Worm (Caenorhabditis elegans) whole organism, L1 larva: ENCODE measurements around the gene cdkl-1.
A peak's percentile ranks its signal among the peaks of the same experiment; 100 is the strongest.

Experiments
- C16A3.4 ChIP-seq: fragments of 150-350 bp; optimal IDR thresholded peaks from 2 replicates; lab custom pipeline; 2014; ENCODE audit warnings: missing biosample characterization, missing genetic modification characterization
- C34B4.2 ChIP-seq: sonication (generic microtip); optimal IDR thresholded peaks from 2 replicates; lab custom pipeline; 2017; ENCODE audit warnings: mild to moderate bottlenecking, missing genetic modification characterization, missing compliant biosample characterization
- ama-1 ChIP-seq: fragments of 150-350 bp; optimal IDR thresholded peaks from 2 replicates; lab custom pipeline; 2014
- ceh-90 ChIP-seq: sonication (generic microtip); optimal IDR thresholded peaks from 2 replicates; lab custom pipeline; 2016; ENCODE audit warnings: missing genetic modification characterization, missing compliant biosample characterization
- ces-1 ChIP-seq: fragments of 150-350 bp; optimal IDR thresholded peaks from 2 replicates; lab custom pipeline; 2014; ENCODE audit warnings: missing biosample characterization, missing genetic modification reagents, missing genetic modification characterization
- dpl-1 ChIP-seq, 3 experiments: fragments of 150-350 bp in 2 of 3; sonication (generic microtip) in 1 of 3; optimal IDR thresholded peaks; 2 replicates each; lab custom pipeline; 2014 to 2017; ENCODE audit warnings: missing biosample characterization in 3 of 3, missing genetic modification characterization in 3 of 3, missing genetic modification reagents in 3 of 3
- efl-1 ChIP-seq, 4 experiments: fragments of 150-350 bp; optimal IDR thresholded peaks in 3 of 4; peaks in 1 of 4; 1 replicate in 1 of 4; 2 replicates in 3 of 4; lab custom pipeline; 2014; ENCODE audit warnings: missing biosample characterization in 2 of 4, missing genetic modification characterization in 2 of 4, missing genetic modification reagents in 2 of 4
- elt-2 ChIP-seq: sonication (generic microtip); optimal IDR thresholded peaks from 2 replicates; lab custom pipeline; 2016; ENCODE audit warnings: missing genetic modification characterization, mild to moderate bottlenecking, inconsistent platforms, missing compliant biosample characterization, missing genetic modification reagents
- ets-5 ChIP-seq: fragments of 200-800 bp; sonication (Bioruptor generic); IDR thresholded peaks from 2 replicates; pipeline ENCODE4 v1.3.6; 2022; ENCODE audit warnings: missing genetic modification characterization, missing compliant biosample characterization
- fkh-4 ChIP-seq: sonication (generic microtip); optimal IDR thresholded peaks from 2 replicates; lab custom pipeline; 2016; ENCODE audit warnings: missing compliant biosample characterization, missing genetic modification characterization, borderline replicate concordance
- grh-1 ChIP-seq: fragments of 200-800 bp; sonication (Bioruptor generic); IDR thresholded peaks from 2 replicates; pipeline ENCODE4 v1.3.6; 2022; ENCODE audit warnings: missing genetic modification reagents, missing genetic modification characterization, missing compliant biosample characterization
- hpl-2 ChIP-seq: fragments of 150-350 bp; optimal IDR thresholded peaks from 2 replicates; lab custom pipeline; 2014; ENCODE audit warnings: missing biosample characterization, missing genetic modification reagents, missing genetic modification characterization
- irx-1 ChIP-seq: sonication (generic microtip); optimal IDR thresholded peaks from 2 replicates; lab custom pipeline; 2016; ENCODE audit warnings: missing genetic modification characterization, missing compliant biosample characterization
- jun-1 ChIP-seq: fragments of 150-350 bp; optimal IDR thresholded peaks from 2 replicates; lab custom pipeline; 2014; ENCODE audit warnings: missing biosample characterization, missing genetic modification reagents, missing genetic modification characterization
- lin-14 ChIP-seq: fragments of 200-800 bp; sonication (Bioruptor generic); optimal IDR thresholded peaks from 2 replicates; lab custom pipeline; 2018; ENCODE audit warnings: mild to moderate bottlenecking, missing genetic modification characterization, moderate library complexity, missing compliant biosample characterization
- lin-35 ChIP-seq, 2 experiments: fragments of 150-350 bp; optimal IDR thresholded peaks; 2 replicates each; lab custom pipeline; 2014; ENCODE audit warnings: missing biosample characterization in 2 of 2, missing genetic modification characterization in 2 of 2, missing genetic modification reagents in 2 of 2
- lin-39 ChIP-seq: fragments of 150-350 bp; optimal IDR thresholded peaks from 2 replicates; lab custom pipeline; 2014; ENCODE audit warnings: missing biosample characterization, missing genetic modification reagents, missing genetic modification characterization
- nhr-12 ChIP-seq: sonication (generic microtip); optimal IDR thresholded peaks from 2 replicates; lab custom pipeline; 2017; ENCODE audit warnings: missing biosample characterization, missing genetic modification characterization
- nhr-20 ChIP-seq: sonication (generic microtip); optimal IDR thresholded peaks from 2 replicates; lab custom pipeline; 2016; ENCODE audit warnings: mild to moderate bottlenecking, missing genetic modification characterization, missing compliant biosample characterization
- nhr-237 ChIP-seq: fragments of 150-350 bp; optimal IDR thresholded peaks from 2 replicates; lab custom pipeline; 2014; ENCODE audit warnings: missing biosample characterization, missing genetic modification characterization
- nhr-47 ChIP-seq: sonication (generic microtip); optimal IDR thresholded peaks from 2 replicates; lab custom pipeline; 2016; ENCODE audit warnings: mild to moderate bottlenecking, missing genetic modification characterization, moderate library complexity, missing compliant biosample characterization
- nhr-71 ChIP-seq: sonication (generic microtip); optimal IDR thresholded peaks from 2 replicates; lab custom pipeline; 2016; ENCODE audit warnings: mild to moderate bottlenecking, missing genetic modification characterization, moderate library complexity, missing compliant biosample characterization
- nhr-84 ChIP-seq: sonication (generic microtip); optimal IDR thresholded peaks from 2 replicates; lab custom pipeline; 2017; ENCODE audit warnings: missing biosample characterization, missing genetic modification characterization
- nhr-85 ChIP-seq: sonication (generic microtip); peaks from one replicate; lab custom pipeline; 2016; ENCODE audit warnings: missing genetic modification characterization, inconsistent platforms, missing compliant biosample characterization
- nhr-90 ChIP-seq: sonication (generic microtip); optimal IDR thresholded peaks from 2 replicates; lab custom pipeline; 2016; ENCODE audit warnings: mild to moderate bottlenecking, missing genetic modification characterization, missing compliant biosample characterization; ENCODE audit not compliant: poor library complexity
- pax-3 ChIP-seq: fragments of 200-800 bp; sonication (Bioruptor generic); optimal IDR thresholded peaks from 2 replicates; lab custom pipeline; 2018; ENCODE audit warnings: mild to moderate bottlenecking, missing genetic modification characterization, moderate library complexity, missing compliant biosample characterization
- rnt-1 ChIP-seq: sonication (generic microtip); optimal IDR thresholded peaks from 2 replicates; lab custom pipeline; 2016; ENCODE audit warnings: mild to moderate bottlenecking, missing genetic modification characterization, moderate library complexity, missing compliant biosample characterization
- skn-1 ChIP-seq: fragments of 150-350 bp; optimal IDR thresholded peaks from 2 replicates; lab custom pipeline; 2014; ENCODE audit warnings: missing biosample characterization, missing genetic modification characterization
- sox-4 ChIP-seq: sonication (generic microtip); optimal IDR thresholded peaks from 2 replicates; lab custom pipeline; 2016; ENCODE audit warnings: missing genetic modification characterization, missing compliant biosample characterization
- swsn-7 ChIP-seq: sonication (generic microtip); optimal IDR thresholded peaks from 2 replicates; lab custom pipeline; 2016; ENCODE audit warnings: missing genetic modification characterization, missing compliant biosample characterization
- tbx-2 ChIP-seq: sonication (generic microtip); optimal IDR thresholded peaks from 2 replicates; lab custom pipeline; 2016; ENCODE audit warnings: missing genetic modification characterization, missing compliant biosample characterization
- unc-130 ChIP-seq: fragments of 150-350 bp; optimal IDR thresholded peaks from 2 replicates; lab custom pipeline; 2017; ENCODE audit warnings: missing biosample characterization, missing genetic modification characterization, inconsistent platforms
- xbp-1 ChIP-seq: sonication (generic microtip); optimal IDR thresholded peaks from 2 replicates; lab custom pipeline; 2016; ENCODE audit warnings: missing genetic modification characterization, missing compliant biosample characterization
- ztf-11 ChIP-seq, 2 experiments: sonication (generic microtip); optimal IDR thresholded peaks; 2 replicates each; lab custom pipeline; 2016 to 2017; ENCODE audit warnings: missing genetic modification characterization in 2 of 2, missing biosample characterization in 1 of 2, missing compliant biosample characterization in 1 of 2
- ztf-4 ChIP-seq: fragments of 150-350 bp; optimal IDR thresholded peaks from 2 replicates; lab custom pipeline; 2014; ENCODE audit warnings: missing biosample characterization, missing genetic modification characterization

Gene cdkl-1

DNA sequence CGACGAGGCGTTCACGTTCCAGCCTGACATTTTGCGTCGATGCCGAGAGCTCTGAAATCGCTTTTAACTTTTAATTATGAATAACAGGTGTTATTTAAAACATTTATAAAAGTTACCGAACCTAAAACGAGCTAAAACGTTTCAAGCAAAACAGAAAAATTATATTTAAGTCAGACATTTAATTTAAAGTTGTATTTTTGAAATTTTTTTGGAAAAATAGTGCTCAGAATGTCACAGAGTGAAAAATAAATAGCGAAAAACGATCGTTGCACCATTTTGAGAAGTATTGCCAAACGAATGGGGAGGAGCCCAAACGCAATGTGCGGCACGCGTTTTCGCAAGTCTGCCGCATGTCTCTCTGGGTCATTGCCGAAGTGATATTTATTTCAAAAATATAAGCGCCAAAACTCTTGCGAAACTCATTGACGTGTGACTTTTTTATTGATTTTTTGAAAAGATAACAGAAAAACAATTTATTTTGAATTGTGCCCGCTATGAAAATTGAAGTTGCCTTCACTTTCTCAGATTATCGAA, 14.4 kb downstream of the cdkl-1 start, which contains the start of gene erfa-3 (continued):
- TF ChIP-seq nhr-47 (tag; lab: Kevin White, UChicago) (peak; percentile 62), lin-39 (tag; lab: Kevin White, UChicago) (peak; percentile 62), ceh-90 (tag; lab: Kevin White, UChicago) (no peak), rnt-1 (tag; lab: Kevin White, UChicago) (peak; percentile 85), jun-1 (peak; percentile 33), elt-2 (tag; lab: Kevin White, UChicago) (peak; percentile 54), skn-1 (tag; lab: Kevin White, UChicago) (peak; percentile 87), swsn-7 (tag; lab: Kevin White, UChicago) (peak; percentile 66), nhr-71 (peak; percentile 70), ama-1 (lab: Kevin White, UChicago) (no peak), lin-14 (GFP tag; lab: Kevin White, UChicago) (peak; percentile 59)

DNA sequence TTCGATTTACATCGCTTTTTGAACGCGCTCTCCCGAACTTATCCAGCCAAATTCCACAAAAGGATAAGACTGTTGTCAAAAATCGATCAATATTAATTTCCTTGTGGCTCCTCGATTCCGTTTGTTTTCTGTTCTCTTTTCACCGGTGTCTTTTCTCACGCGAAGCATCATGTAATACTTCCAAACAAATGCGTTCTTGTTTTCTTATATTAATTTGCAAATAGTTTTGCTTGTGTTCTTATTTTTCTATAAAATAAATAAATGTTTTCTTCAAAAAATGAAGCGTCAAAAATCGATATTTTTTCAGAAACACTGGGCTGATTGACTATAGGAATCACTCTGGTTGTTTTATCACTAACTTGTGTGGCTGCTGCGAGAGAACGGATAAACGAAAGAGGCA, 14.9 kb downstream of the cdkl-1 start, which contains the start of gene math-33:
Gene math-33, plus strand, starts transcription at position 301 of the 400 bp plus-strand sequence.
- TF ChIP-seq tbx-2 (tag; lab: Kevin White, UChicago) (no peak), nhr-237 (tag; lab: Kevin White, UChicago) (no peak), C16A3.4 (tag; lab: Kevin White, UChicago) (no peak), sox-4 (no peak), nhr-71 (no peak), dpl-1 (GFP tag; optimal IDR thresholded peaks at IDR 0.05; lab: Kevin White, UChicago) (no peak), irx-1 (tag; lab: Kevin White, UChicago) (no peak), unc-130 (no peak), grh-1 (GFP tag; lab: Robert Waterston, UW) (no peak), hpl-2 (GFP tag; lab: Kevin White, UChicago) (no peak), xbp-1 (no peak), fkh-4 (no peak), pax-3 (no peak)
- TF ChIP-seq, all 84 proteins: peak for 0

DNA sequence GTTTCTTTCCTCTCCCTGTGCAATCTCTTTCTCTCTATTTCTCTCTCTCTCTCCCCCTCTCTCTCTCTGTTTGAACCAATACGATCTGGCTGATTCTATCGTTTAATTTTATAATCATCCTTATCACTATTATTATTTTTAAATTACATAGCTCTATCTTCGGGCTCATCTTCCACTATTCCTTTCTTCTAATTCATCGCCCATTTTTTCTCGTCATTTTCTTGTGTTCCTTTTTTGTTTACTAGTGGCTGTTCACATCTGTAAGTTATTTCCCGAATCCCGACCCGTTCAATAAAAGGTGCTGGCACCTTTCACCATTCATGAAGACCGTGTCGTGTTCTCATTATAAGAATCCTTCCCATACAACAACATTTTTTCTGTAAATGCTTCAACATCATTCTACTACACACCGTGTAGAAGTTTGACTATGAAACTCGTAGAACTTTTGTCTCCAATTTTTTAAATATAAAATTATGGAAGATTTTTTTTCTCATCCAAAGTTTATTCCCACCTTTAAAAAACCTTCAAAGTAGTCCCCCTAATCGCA, 19.6 kb downstream of the cdkl-1 start:
- TF ChIP-seq nhr-84 (no peak), hpl-2 (GFP tag; lab: Kevin White, UChicago) (no peak), nhr-47 (tag; lab: Kevin White, UChicago) (peak; percentile 15), ztf-4 (tag; lab: Kevin White, UChicago) (peak; percentile 60), nhr-71 (peak; percentile 56), ztf-11 (tag; optimal IDR thresholded peaks at IDR 0.05; lab: Kevin White, UChicago) (peak in 1 of 2 experiments; percentile 3), ets-5 (GFP tag; lab: Robert Waterston, UW) (no peak), ama-1 (lab: Kevin White, UChicago) (peak; percentile 20), efl-1 (optimal IDR thresholded peaks at IDR 0.05; lab: Kevin White, UChicago) (peak in 1 of 2 experiments; percentile 15), efl-1 (GFP tag; optimal IDR thresholded peaks at IDR 0.05 in 1 of 2; lab: Kevin White, UChicago) (peak in 1 of 2 experiments; percentile 71), nhr-20 (tag; lab: Kevin White, UChicago) (peak; percentile 16), nhr-90 (tag; lab: Kevin White, UChicago) (peak; percentile 61), lin-35 (GFP tag; optimal IDR thresholded peaks at IDR 0.05; lab: Kevin White, UChicago) (peak in 1 of 2 experiments; percentile 11)

DNA sequence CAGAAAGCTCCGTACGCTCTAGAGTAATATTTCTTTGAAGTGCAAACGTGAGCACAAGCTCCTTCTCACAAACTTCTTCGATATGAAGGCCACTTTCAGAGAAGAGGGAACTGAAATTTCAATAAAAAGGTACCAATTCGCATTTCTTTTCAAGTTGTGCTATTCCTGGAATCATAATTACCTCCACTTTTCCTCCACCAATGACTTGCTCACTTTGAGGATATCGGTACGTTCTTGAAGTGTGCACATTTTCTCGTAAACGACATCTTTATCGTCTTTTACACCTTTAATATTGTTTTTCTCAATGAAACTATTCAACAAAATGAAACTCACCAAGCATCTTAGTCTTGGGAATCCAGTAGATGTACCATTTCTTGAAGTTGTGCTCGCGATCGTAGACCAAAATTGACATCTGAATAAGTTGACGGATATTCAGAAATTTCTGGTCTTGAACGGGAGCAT, 20.6 kb downstream of the cdkl-1 start, which contains the start of gene scb-1:
Gene scb-1, minus strand, starts transcription at position 412 of the 462 bp plus-strand sequence.
- TF ChIP-seq ama-1 (lab: Kevin White, UChicago) (peak; percentile 87), efl-1 (optimal IDR thresholded peaks at IDR 0.05; lab: Kevin White, UChicago) (no peak), efl-1 (GFP tag; optimal IDR thresholded peaks at IDR 0.05 in 1 of 2; lab: Kevin White, UChicago) (peak in 1 of 2 experiments; percentile 28), nhr-85 (tag; lab: Kevin White, UChicago) (peak; percentile 32), nhr-71 (peak; percentile 20), nhr-90 (tag; lab: Kevin White, UChicago) (peak; percentile 9), C34B4.2 (tag; lab: Kevin White, UChicago) (no peak), ces-1 (GFP tag; lab: Kevin White, UChicago) (no peak), nhr-47 (tag; lab: Kevin White, UChicago) (no peak), nhr-12 (tag; lab: Kevin White, UChicago) (no peak)
